Fruit fly (Drosophila melanogaster) whole organism, embryonic: ENCODE results near the gene ksr.

Experiments used
- Asciz ChIP-seq: fragments of 200-800 bp; sonication (Bioruptor generic); optimal IDR thresholded peaks from 2 replicates; lab custom pipeline; 2017; ENCODE audit warnings: missing biosample characterization, mild to moderate bottlenecking, missing genetic modification characterization, missing genetic modification reagents
- B-H2 ChIP-seq: fragments of 200-800 bp; sonication (Bioruptor generic); optimal IDR thresholded peaks from 2 replicates; lab custom pipeline; 2018; ENCODE audit warnings: missing biosample characterization, mild to moderate bottlenecking, missing genetic modification characterization
- BEAF-32 ChIP-seq: fragments of 200-800 bp; sonication (Bioruptor generic); optimal IDR thresholded peaks from 3 replicates; lab custom pipeline; 2017; ENCODE audit warnings: missing biosample characterization, missing genetic modification characterization, mild to moderate bottlenecking, moderate library complexity, missing genetic modification reagents
- C15 ChIP-seq: fragments of 200-800 bp; sonication (Bioruptor generic); IDR thresholded peaks from 3 replicates; pipeline ENCODE4 v1.3.6; 2022; ENCODE audit warnings: missing biosample characterization, missing genetic modification characterization
- CG10959 ChIP-seq: fragments of 200-800 bp; sonication (Bioruptor generic); IDR thresholded peaks from 2 replicates; pipeline ENCODE4 v1.3.6; 2022; ENCODE audit warnings: missing biosample characterization, missing genetic modification characterization
- CG11085 ChIP-seq: fragments of 200-800 bp; sonication (Bioruptor generic); IDR thresholded peaks from 2 replicates; pipeline ENCODE4 v1.3.6; 2022; ENCODE audit warnings: missing biosample characterization, missing genetic modification characterization
- CG11696 ChIP-seq: fragments of 200-800 bp; sonication (Bioruptor generic); IDR thresholded peaks from 2 replicates; pipeline ENCODE4 v1.3.6; 2022; ENCODE audit warnings: missing biosample characterization, missing genetic modification characterization
- CG14667 ChIP-seq: fragments of 200-800 bp; sonication (Bioruptor generic); IDR thresholded peaks from 2 replicates; pipeline ENCODE4 v1.3.6; 2022; ENCODE audit warnings: missing biosample characterization, missing genetic modification characterization
- CG14710 ChIP-seq: fragments of 200-800 bp; sonication (Bioruptor generic); optimal IDR thresholded peaks from 3 replicates; lab custom pipeline; 2019; ENCODE audit warnings: missing biosample characterization, mild to moderate bottlenecking, missing genetic modification characterization, moderate library complexity
- CG14860 ChIP-seq: fragments of 200-800 bp; sonication (Bioruptor generic); IDR thresholded peaks from 3 replicates; pipeline ENCODE4 v1.3.6; 2022; ENCODE audit warnings: missing biosample characterization, missing genetic modification characterization; ENCODE audit not compliant: partially characterized antibody
- CG15514 ChIP-seq: fragments of 200-800 bp; sonication (Bioruptor generic); optimal IDR thresholded peaks from 3 replicates; lab custom pipeline; 2017; ENCODE audit warnings: missing biosample characterization, missing genetic modification characterization, mild to moderate bottlenecking, moderate library complexity, missing genetic modification reagents
- CG15696 ChIP-seq: fragments of 200-800 bp; sonication (Bioruptor generic); optimal IDR thresholded peaks from 2 replicates; lab custom pipeline; 2019; ENCODE audit warnings: missing biosample characterization, mild to moderate bottlenecking, missing genetic modification characterization, moderate library complexity
- CG16813 ChIP-seq: fragments of 200-800 bp; sonication (Bioruptor generic); IDR thresholded peaks from 3 replicates; pipeline ENCODE4 v1.3.6; 2022; ENCODE audit warnings: missing biosample characterization, missing genetic modification characterization; ENCODE audit not compliant: partially characterized antibody
- CG16863 ChIP-seq: fragments of 200-800 bp; sonication (Bioruptor generic); optimal IDR thresholded peaks from 3 replicates; lab custom pipeline; 2016; ENCODE audit warnings: missing biosample characterization, missing genetic modification characterization
- CG18476 ChIP-seq: fragments of 200-800 bp; sonication (Bioruptor generic); optimal IDR thresholded peaks from 2 replicates; lab custom pipeline; 2016; ENCODE audit warnings: missing biosample characterization, mild to moderate bottlenecking, missing genetic modification characterization
- CG18599 ChIP-seq: fragments of 200-800 bp; sonication (Bioruptor generic); optimal IDR thresholded peaks from 3 replicates; lab custom pipeline; 2017; ENCODE audit warnings: missing biosample characterization, missing genetic modification characterization, mild to moderate bottlenecking, moderate library complexity, missing genetic modification reagents
- CG2678 ChIP-seq: fragments of 200-800 bp; sonication (Bioruptor generic); optimal IDR thresholded peaks from 3 replicates; lab custom pipeline; 2019; ENCODE audit warnings: missing biosample characterization, mild to moderate bottlenecking, missing genetic modification characterization, moderate library complexity
- CG31224 ChIP-seq: fragments of 200-800 bp; sonication (Bioruptor generic); IDR thresholded peaks from 2 replicates; pipeline ENCODE4 v1.3.6; 2022; ENCODE audit warnings: missing biosample characterization, missing genetic modification characterization
- CG34422 ChIP-seq: fragments of 200-800 bp; sonication (Bioruptor generic); IDR thresholded peaks from 3 replicates; pipeline ENCODE4 v1.3.6; 2022; ENCODE audit warnings: missing biosample characterization, missing genetic modification characterization
- CG4424 ChIP-seq: fragments of 200-800 bp; sonication (Bioruptor generic); optimal IDR thresholded peaks from 3 replicates; lab custom pipeline; 2016; ENCODE audit warnings: missing biosample characterization, missing genetic modification characterization
- CG4730 ChIP-seq: fragments of 200-800 bp; sonication (Bioruptor generic); IDR thresholded peaks from 2 replicates; pipeline ENCODE4 v1.3.6; 2022; ENCODE audit warnings: missing biosample characterization, missing genetic modification characterization
- CG8281 ChIP-seq: fragments of 200-800 bp; sonication (Bioruptor generic); optimal IDR thresholded peaks from 2 replicates; lab custom pipeline; 2018; ENCODE audit warnings: missing biosample characterization, mild to moderate bottlenecking, missing genetic modification characterization, moderate library complexity
- CG9797 ChIP-seq: fragments of 200-800 bp; sonication (Bioruptor generic); optimal IDR thresholded peaks from 3 replicates; lab custom pipeline; 2018; ENCODE audit warnings: missing biosample characterization, mild to moderate bottlenecking, missing genetic modification characterization
- D ChIP-seq, 2 experiments: fragments of 200-800 bp in 1 of 2; fragments of >200 bp in 1 of 2; sonication (Bioruptor generic) in 1 of 2; optimal IDR thresholded peaks; 2 replicates in 1 of 2; 3 replicates in 1 of 2; lab custom pipeline; 2017; ENCODE audit warnings: mild to moderate bottlenecking in 1 of 2, missing biosample characterization in 1 of 2, missing genetic modification characterization in 1 of 2, missing genetic modification reagents in 1 of 2
- D19A ChIP-seq: fragments of 200-800 bp; optimal IDR thresholded peaks from 3 replicates; lab custom pipeline; 2019; ENCODE audit warnings: missing biosample characterization, mild to moderate bottlenecking, missing genetic modification characterization, moderate library complexity
- Deaf1 ChIP-seq: fragments of 200-800 bp; optimal IDR thresholded peaks from 3 replicates; lab custom pipeline; 2019; ENCODE audit warnings: missing biosample characterization, mild to moderate bottlenecking, missing genetic modification characterization, moderate library complexity
- Ets65A ChIP-seq: fragments of 200-800 bp; sonication (Bioruptor generic); peaks from one replicate; lab custom pipeline; 2016; ENCODE audit warnings: missing biosample characterization, missing genetic modification characterization
- MBD-R2 ChIP-seq: fragments of 200-800 bp; sonication (Bioruptor generic); IDR thresholded peaks from 2 replicates; pipeline ENCODE4 v1.3.6; 2022; ENCODE audit warnings: missing biosample characterization, missing genetic modification characterization
- NC2α ChIP-seq: fragments of 200-800 bp; sonication (Bioruptor generic); optimal IDR thresholded peaks from 2 replicates; lab custom pipeline; 2016; ENCODE audit warnings: missing biosample characterization, missing genetic modification characterization
- Nf-YA ChIP-seq: fragments of 200-800 bp; sonication (Bioruptor generic); IDR thresholded peaks from 2 replicates; pipeline ENCODE4 v1.3.6; 2022; ENCODE audit warnings: missing biosample characterization, missing genetic modification characterization
- Ptx1 ChIP-seq: fragments of 200-800 bp; sonication (Bioruptor generic); IDR thresholded peaks from 2 replicates; pipeline ENCODE4 v1.3.6; 2022; ENCODE audit warnings: missing biosample characterization, missing genetic modification characterization
- Taf1 ChIP-seq: fragments of 200-800 bp; sonication (Bioruptor generic); IDR thresholded peaks from 2 replicates; pipeline ENCODE4 v1.3.6; 2022; ENCODE audit warnings: missing biosample characterization, missing genetic modification characterization
- Tbp ChIP-seq: fragments of >200 bp; optimal IDR thresholded peaks from 2 replicates; lab custom pipeline; 2018; ENCODE audit warnings: missing biosample characterization, missing genetic modification characterization
- ab ChIP-seq: fragments of 200-800 bp; sonication (Bioruptor generic); optimal IDR thresholded peaks from 2 replicates; lab custom pipeline; 2016; ENCODE audit warnings: missing biosample characterization, missing genetic modification characterization
- chinmo ChIP-seq: fragments of 200-800 bp; sonication (Bioruptor generic); IDR thresholded peaks from 4 replicates; pipeline ENCODE4 v1.3.6; 2022; ENCODE audit warnings: missing biosample characterization, missing genetic modification characterization; ENCODE audit not compliant: partially characterized antibody
- corto ChIP-seq: fragments of 200-800 bp; sonication (Bioruptor generic); optimal IDR thresholded peaks from 2 replicates; lab custom pipeline; 2016; ENCODE audit warnings: missing biosample characterization, mild to moderate bottlenecking, missing genetic modification characterization, moderate library complexity
- dimm ChIP-seq: fragments of 200-800 bp; sonication (Bioruptor generic); IDR thresholded peaks from 2 replicates; pipeline ENCODE4 v1.3.6; 2022; ENCODE audit warnings: missing biosample characterization, missing genetic modification characterization
- gsb ChIP-seq: fragments of 200-800 bp; sonication (Bioruptor generic); IDR thresholded peaks from 2 replicates; pipeline ENCODE4 v1.3.6; 2022; ENCODE audit warnings: missing biosample characterization, missing genetic modification characterization
- gsb-n ChIP-seq: fragments of 200-800 bp; sonication (Bioruptor generic); optimal IDR thresholded peaks from 3 replicates; lab custom pipeline; 2018; ENCODE audit warnings: missing biosample characterization, mild to moderate bottlenecking, missing genetic modification characterization
- gt ChIP-seq: fragments of 200-800 bp; sonication (Bioruptor generic); IDR thresholded peaks from 2 replicates; pipeline ENCODE4 v1.3.6; 2022; ENCODE audit warnings: missing biosample characterization, missing genetic modification characterization
- hb ChIP-seq: fragments of 200-800 bp; sonication (Bioruptor generic); IDR thresholded peaks from 3 replicates; pipeline ENCODE4 v1.3.6; 2022; ENCODE audit warnings: missing biosample characterization, missing genetic modification characterization; ENCODE audit not compliant: partially characterized antibody
- lilli ChIP-seq: fragments of 200-800 bp; sonication (Bioruptor generic); optimal IDR thresholded peaks from 3 replicates; lab custom pipeline; 2016; ENCODE audit warnings: missing biosample characterization, missing genetic modification characterization
- pan ChIP-seq, 4 experiments: fragments of >200 bp in 3 of 4; fragments of 200-800 bp in 1 of 4; sonication (Bioruptor generic) in 1 of 4; optimal IDR thresholded peaks in 3 of 4; IDR thresholded peaks in 1 of 4; 2 replicates each; pipeline versions ENCODE4 v1.3.6 to Lab custom; 2017 to 2022; ENCODE audit warnings: missing biosample characterization in 2 of 4, missing genetic modification characterization in 2 of 4, mixed read lengths in 1 of 4
- run ChIP-seq: fragments of 200-800 bp; sonication (Bioruptor generic); optimal IDR thresholded peaks from 3 replicates; lab custom pipeline; 2018; ENCODE audit warnings: missing biosample characterization, mild to moderate bottlenecking, missing genetic modification characterization
- sens ChIP-seq: fragments of 200-800 bp; sonication (Bioruptor generic); peaks from one replicate; lab custom pipeline; 2016; ENCODE audit warnings: missing biosample characterization, missing genetic modification characterization
- shn ChIP-seq: fragments of 200-800 bp; sonication (Bioruptor generic); optimal IDR thresholded peaks from 3 replicates; lab custom pipeline; 2016; ENCODE audit warnings: missing biosample characterization, missing genetic modification characterization
- sima ChIP-seq: fragments of 200-800 bp; sonication (Bioruptor generic); optimal IDR thresholded peaks from 2 replicates; lab custom pipeline; 2016; ENCODE audit warnings: missing biosample characterization, missing genetic modification characterization
- trh ChIP-seq: fragments of 200-800 bp; sonication (Bioruptor generic); optimal IDR thresholded peaks from 2 replicates; lab custom pipeline; 2016; ENCODE audit warnings: missing biosample characterization, missing genetic modification characterization

Gene ksr

dm6 chr3R:5523070-5523637, 39.4 kb upstream of the ksr start, which contains the start of the genes CG43845 and Nmdar1 (continued):
- no peak for TF ChIP-seq ab (GFP tag; lab: Kevin White, UChicago)
- TF ChIP-seq Deaf1 (tag; lab: Kevin White, UChicago): peak; percentile 11
- peak; percentile 47; the same call in 1 of the 3 replicates for TF ChIP-seq CG34422 (GFP tag; lab: Robert Waterston, UW)
- TF ChIP-seq CG14710 (tag; lab: Kevin White, UChicago): no peak
- peak; percentile 1 for TF ChIP-seq CG18599 (GFP tag; lab: Kevin White, UChicago)
- TF ChIP-seq CG31224 (GFP tag; lab: Robert Waterston, UW): no peak
- no peak for TF ChIP-seq BEAF-32

- TF ChIP-seq B-H2 (no peak), CG8281 (no peak), C15 (GFP tag; lab: Robert Waterston, UW) (no peak), CG2678 (tag; lab: Kevin White, UChicago) (no peak), shn (no peak), run (tag; lab: Kevin White, UChicago) (no peak), sens (peak; percentile 61), gsb (no peak), CG14667 (GFP tag; lab: Robert Waterston, UW) (no peak), D (optimal IDR thresholded peaks at IDR 0.05; lab: Kevin White, UChicago) (no peak), D (GFP tag; optimal IDR thresholded peaks at IDR 0.05; lab: Kevin White, UChicago) (no peak), CG10959 (GFP tag; lab: Robert Waterston, UW) (no peak), Tbp (GFP tag; lab: Kevin White, UChicago) (no peak), lilli (GFP tag; lab: Kevin White, UChicago) (no peak), D19A (tag; lab: Kevin White, UChicago) (peak; percentile 77), Nf-YA (GFP tag; lab: Robert Waterston, UW) (no peak), CG15514 (GFP tag; lab: Kevin White, UChicago) (no peak), MBD-R2 (GFP tag; lab: Robert Waterston, UW) (no peak)
These were observed 36.9 kb upstream of the ksr start for dm6 chr3R:5520566-5520965.

dm6 chr3R:5519789-5520188, 36.1 kb upstream of the ksr start:
- TF ChIP-seq CG16863: no peak
- TF ChIP-seq Ptx1 (GFP tag; lab: Robert Waterston, UW): no peak
- no peak for TF ChIP-seq CG11696
- no peak for TF ChIP-seq sima
- no peak for TF ChIP-seq CG4424 (GFP tag; lab: Kevin White, UChicago)
- no peak for TF ChIP-seq trh
- TF ChIP-seq CG18476: no peak
- no peak for TF ChIP-seq CG11085 (GFP tag; lab: Robert Waterston, UW)
- TF ChIP-seq Asciz: no peak
- TF ChIP-seq dimm (GFP tag; lab: Robert Waterston, UW): no peak
- TF ChIP-seq CG9797 (GFP tag; lab: Kevin White, UChicago): no peak
- TF ChIP-seq gsb-n (tag; lab: Kevin White, UChicago): no peak
- no peak for TF ChIP-seq CG15696 (tag; lab: Kevin White, UChicago)
- TF ChIP-seq corto (GFP tag; lab: Kevin White, UChicago): no peak
- TF ChIP-seq Ets65A (GFP tag; lab: Kevin White, UChicago): peak; percentile 27
- no peak for TF ChIP-seq NC2α (GFP tag; lab: Kevin White, UChicago)
- 0 out of 4 replicates have a peak, but pooled peaks have one; percentile 58 for TF ChIP-seq chinmo (GFP tag; lab: Robert Waterston, UW)
- TF ChIP-seq CG16813 (GFP tag; lab: Robert Waterston, UW): no peak
- no peak for TF ChIP-seq CG4730 (GFP tag; lab: Robert Waterston, UW)
- TF ChIP-seq CG14860 (GFP tag; lab: Robert Waterston, UW): no peak
- 0 out of 2 replicates have a peak, but pooled peaks have one; percentile 7 for TF ChIP-seq gt (GFP tag; lab: Robert Waterston, UW)
- TF ChIP-seq pan (optimal IDR thresholded peaks at IDR 0.05; lab: Kevin White, UChicago): no peak
- TF ChIP-seq pan (GFP tag; optimal IDR thresholded peaks at IDR 0.05 in 1 of 2, IDR thresholded peaks at IDR 0.05 in 1 of 2): no peak
- no peak for TF ChIP-seq Taf1 (GFP tag; lab: Robert Waterston, UW)
- TF ChIP-seq hb (GFP tag; lab: Robert Waterston, UW): 0 out of 3 replicates have a peak, but pooled peaks have one; percentile 16
